Worm (Caenorhabditis elegans) whole organism, L2 larva: ENCODE results near the gene ZK180.5.

Experiments used
- ama-1 ChIP-seq: fragments of 150-350 bp; optimal IDR thresholded peaks from 2 replicates; lab custom pipeline; 2018; ENCODE audit warnings: inconsistent platforms
- blmp-1 ChIP-seq: sonication (generic microtip); optimal IDR thresholded peaks from 2 replicates; lab custom pipeline; 2017; ENCODE audit warnings: missing genetic modification characterization, mild to moderate bottlenecking, missing compliant biosample characterization, antibody characterized with exemption, moderate library complexity; ENCODE audit not compliant: insufficient read depth
- lsy-2 ChIP-seq, 2 experiments: fragments of 150-350 bp in 1 of 2; sonication (generic microtip) in 1 of 2; optimal IDR thresholded peaks; 2 replicates each; lab custom pipeline; 2014 to 2017; ENCODE audit warnings: missing biosample characterization in 2 of 2, missing genetic modification characterization in 2 of 2
- nhr-10 ChIP-seq: sonication (generic microtip); optimal IDR thresholded peaks from 2 replicates; lab custom pipeline; 2017; ENCODE audit warnings: missing biosample characterization, missing genetic modification characterization
- nhr-237 ChIP-seq: fragments of 150-350 bp; optimal IDR thresholded peaks from 2 replicates; lab custom pipeline; 2014; ENCODE audit warnings: missing biosample characterization, missing genetic modification characterization
- zag-1 ChIP-seq: fragments of 150-350 bp; optimal IDR thresholded peaks from 2 replicates; lab custom pipeline; 2014; ENCODE audit warnings: missing biosample characterization, missing genetic modification characterization

- TF ChIP-seq lsy-2 (tag; optimal IDR thresholded peaks at IDR 0.05; lab: Kevin White, UChicago) (peak in 1 of 2 experiments; percentile 17), ama-1 (lab: Kevin White, UChicago) (no peak), nhr-237 (tag; lab: Kevin White, UChicago) (no peak), zag-1 (no peak), nhr-10 (tag; lab: Kevin White, UChicago) (no peak), blmp-1 (tag; lab: Kevin White, UChicago) (peak; percentile 60)
These were observed 44.4 kb downstream of the ZK180.5 start for ce11 chrIV:4472418-4473173.
